Fruit fly (Drosophila melanogaster) whole organism, embryonic: ENCODE data around the gene CG3918.
A peak's percentile ranks its signal among the peaks of the same experiment; 100 is the strongest.

Source experiments
- CG10267 ChIP-seq: fragments of 200-800 bp; sonication (Bioruptor generic); optimal IDR thresholded peaks from 2 replicates; lab custom pipeline; 2018; ENCODE audit warnings: missing biosample characterization, mild to moderate bottlenecking, missing genetic modification characterization, moderate library complexity
- CG10462 ChIP-seq: fragments of 200-800 bp; sonication (Bioruptor generic); optimal IDR thresholded peaks from 2 replicates; lab custom pipeline; 2016; ENCODE audit warnings: missing biosample characterization, missing genetic modification characterization
- CG12071 ChIP-seq: fragments of 200-800 bp; sonication (Bioruptor generic); optimal IDR thresholded peaks from 3 replicates; lab custom pipeline; 2018; ENCODE audit warnings: missing biosample characterization, mild to moderate bottlenecking, missing genetic modification characterization
- CG15479 ChIP-seq: fragments of 200-800 bp; sonication (Bioruptor generic); optimal IDR thresholded peaks from 3 replicates; lab custom pipeline; 2019; ENCODE audit warnings: missing biosample characterization, mild to moderate bottlenecking, missing genetic modification characterization, moderate library complexity
- CG17328 ChIP-seq: fragments of 200-800 bp; sonication (Bioruptor generic); IDR thresholded peaks from 2 replicates; pipeline ENCODE4 v1.3.6; 2022; ENCODE audit warnings: missing biosample characterization, missing genetic modification characterization
- CG17568 ChIP-seq: fragments of 200-800 bp; sonication (Bioruptor generic); optimal IDR thresholded peaks from 2 replicates; lab custom pipeline; 2018; ENCODE audit warnings: missing biosample characterization, mild to moderate bottlenecking, missing genetic modification characterization, moderate library complexity
- CG18476 ChIP-seq: fragments of 200-800 bp; sonication (Bioruptor generic); optimal IDR thresholded peaks from 2 replicates; lab custom pipeline; 2016; ENCODE audit warnings: missing biosample characterization, mild to moderate bottlenecking, missing genetic modification characterization
- CG2202 ChIP-seq: fragments of 200-800 bp; sonication (Bioruptor generic); optimal IDR thresholded peaks from 2 replicates; lab custom pipeline; 2018; ENCODE audit warnings: missing biosample characterization, mild to moderate bottlenecking, missing genetic modification characterization
- CG2712 ChIP-seq: fragments of 200-800 bp; optimal IDR thresholded peaks from 3 replicates; lab custom pipeline; 2019; ENCODE audit warnings: missing biosample characterization, mild to moderate bottlenecking, missing genetic modification characterization, moderate library complexity
- CG2889 ChIP-seq: fragments of 200-800 bp; sonication (Bioruptor generic); IDR thresholded peaks from 3 replicates; pipeline ENCODE4 v1.3.6; 2022; ENCODE audit warnings: missing biosample characterization, missing genetic modification characterization
- CG34224 ChIP-seq: fragments of 200-800 bp; sonication (Bioruptor generic); IDR thresholded peaks from 3 replicates; pipeline ENCODE4 v1.3.6; 2022; ENCODE audit warnings: missing biosample characterization, missing genetic modification characterization; ENCODE audit not compliant: partially characterized antibody
- CG6254 ChIP-seq: fragments of 200-800 bp; sonication (Bioruptor generic); optimal IDR thresholded peaks from 3 replicates; lab custom pipeline; 2017; ENCODE audit warnings: mild to moderate bottlenecking, missing biosample characterization, missing genetic modification reagents, missing genetic modification characterization
- CG6689 ChIP-seq: fragments of 200-800 bp; sonication (Bioruptor generic); IDR thresholded peaks from 2 replicates; pipeline ENCODE4 v1.3.6; 2022; ENCODE audit warnings: missing biosample characterization, missing genetic modification characterization
- CG7556 ChIP-seq: fragments of 200-800 bp; sonication (Bioruptor generic); optimal IDR thresholded peaks from 2 replicates; lab custom pipeline; 2017; ENCODE audit warnings: missing biosample characterization, mild to moderate bottlenecking, missing genetic modification characterization
- CG7839 ChIP-seq: fragments of 200-800 bp; sonication (Bioruptor generic); optimal IDR thresholded peaks from 3 replicates; lab custom pipeline; 2018; ENCODE audit warnings: missing biosample characterization, mild to moderate bottlenecking, missing genetic modification characterization, moderate library complexity
- CG7987 ChIP-seq: fragments of 200-800 bp; sonication (Bioruptor generic); optimal IDR thresholded peaks from 2 replicates; lab custom pipeline; 2018; ENCODE audit warnings: missing biosample characterization, mild to moderate bottlenecking, missing genetic modification characterization, moderate library complexity
- CG9817 ChIP-seq: fragments of 200-800 bp; sonication (Bioruptor generic); optimal IDR thresholded peaks from 2 replicates; lab custom pipeline; 2018; ENCODE audit warnings: missing biosample characterization, mild to moderate bottlenecking, missing genetic modification characterization, moderate library complexity
- CG9932 ChIP-seq: fragments of 200-800 bp; sonication (Bioruptor generic); IDR thresholded peaks from 2 replicates; pipeline ENCODE4 v1.3.6; 2022; ENCODE audit warnings: missing biosample characterization, missing genetic modification characterization
- Deaf1 ChIP-seq: fragments of 200-800 bp; optimal IDR thresholded peaks from 3 replicates; lab custom pipeline; 2019; ENCODE audit warnings: missing biosample characterization, mild to moderate bottlenecking, missing genetic modification characterization, moderate library complexity
- Dip3 ChIP-seq: fragments of 200-800 bp; sonication (Bioruptor generic); optimal IDR thresholded peaks from 3 replicates; lab custom pipeline; 2016; ENCODE audit warnings: missing biosample characterization, missing genetic modification characterization
- Eip74EF ChIP-seq, 2 experiments: fragments of 200-800 bp in 1 of 2; fragments of >200 bp in 1 of 2; sonication (Bioruptor generic) in 1 of 2; optimal IDR thresholded peaks; 2 replicates each; lab custom pipeline; 2017 to 2019; ENCODE audit warnings: missing biosample characterization in 2 of 2, missing genetic modification characterization in 2 of 2, mild to moderate bottlenecking in 1 of 2, moderate library complexity in 1 of 2
- Gug ChIP-seq: fragments of 200-800 bp; sonication (Bioruptor generic); IDR thresholded peaks from 4 replicates; pipeline ENCODE4 v1.3.6; 2022; ENCODE audit warnings: missing biosample characterization, missing genetic modification characterization
- Hr39 ChIP-seq: fragments of >200 bp; optimal IDR thresholded peaks from 2 replicates; lab custom pipeline; 2017
- MESR4 ChIP-seq: fragments of 200-800 bp; sonication (Bioruptor generic); optimal IDR thresholded peaks from 2 replicates; lab custom pipeline; 2018; ENCODE audit warnings: missing biosample characterization, mild to moderate bottlenecking, missing genetic modification characterization, moderate library complexity
- MTF-1 ChIP-seq: fragments of 200-800 bp; sonication (Bioruptor generic); optimal IDR thresholded peaks from 2 replicates; lab custom pipeline; 2018; ENCODE audit warnings: missing biosample characterization, mild to moderate bottlenecking, missing genetic modification characterization, borderline replicate concordance
- Mrtf ChIP-seq: fragments of 200-800 bp; sonication (Bioruptor generic); IDR thresholded peaks from 3 replicates; pipeline ENCODE4 v1.3.6; 2022; ENCODE audit warnings: missing biosample characterization, missing genetic modification characterization
- NK7.1 ChIP-seq: fragments of 200-800 bp; sonication (Bioruptor generic); optimal IDR thresholded peaks from 3 replicates; lab custom pipeline; 2016; ENCODE audit warnings: missing biosample characterization, missing genetic modification characterization
- Oli ChIP-seq: fragments of 200-800 bp; sonication (Bioruptor generic); optimal IDR thresholded peaks from 2 replicates; lab custom pipeline; 2018; ENCODE audit warnings: missing biosample characterization, mild to moderate bottlenecking, missing genetic modification characterization, moderate library complexity
- Optix ChIP-seq: fragments of 200-800 bp; sonication (Bioruptor generic); IDR thresholded peaks from 3 replicates; pipeline ENCODE4 v1.3.6; 2022; ENCODE audit warnings: missing biosample characterization, missing genetic modification characterization
- Ravus ChIP-seq: fragments of 200-800 bp; sonication (Bioruptor generic); IDR thresholded peaks from 2 replicates; pipeline ENCODE4 v1.3.6; 2022; ENCODE audit warnings: missing biosample characterization, missing genetic modification characterization
- Rx ChIP-seq: fragments of 200-800 bp; sonication (Bioruptor generic); IDR thresholded peaks from 2 replicates; pipeline ENCODE4 v1.3.6; 2022; ENCODE audit warnings: missing biosample characterization, missing genetic modification characterization
- bcd ChIP-seq: fragments of 200-800 bp; sonication (Bioruptor generic); optimal IDR thresholded peaks from 2 replicates; lab custom pipeline; 2017; ENCODE audit warnings: missing biosample characterization, mild to moderate bottlenecking, missing genetic modification characterization
- cg ChIP-seq: fragments of 200-800 bp; sonication (Bioruptor generic); optimal IDR thresholded peaks from 3 replicates; lab custom pipeline; 2019; ENCODE audit warnings: missing biosample characterization, mild to moderate bottlenecking, missing genetic modification characterization, moderate library complexity
- chinmo ChIP-seq: fragments of 200-800 bp; sonication (Bioruptor generic); IDR thresholded peaks from 4 replicates; pipeline ENCODE4 v1.3.6; 2022; ENCODE audit warnings: missing biosample characterization, missing genetic modification characterization; ENCODE audit not compliant: partially characterized antibody
- chn ChIP-seq: fragments of 200-800 bp; sonication (Bioruptor generic); optimal IDR thresholded peaks from 2 replicates; lab custom pipeline; 2016; ENCODE audit warnings: missing biosample characterization, missing genetic modification characterization
- fd3F ChIP-seq: fragments of 200-800 bp; sonication (Bioruptor generic); optimal IDR thresholded peaks from 2 replicates; lab custom pipeline; 2018; ENCODE audit warnings: missing biosample characterization, mild to moderate bottlenecking, missing genetic modification characterization, moderate library complexity
- gem ChIP-seq: fragments of 200-800 bp; sonication (Bioruptor generic); optimal IDR thresholded peaks from 2 replicates; lab custom pipeline; 2019; ENCODE audit warnings: missing biosample characterization, mild to moderate bottlenecking, missing genetic modification characterization, moderate library complexity
- gfzf ChIP-seq: fragments of 200-800 bp; sonication (Bioruptor generic); optimal IDR thresholded peaks from 2 replicates; lab custom pipeline; 2016; ENCODE audit warnings: missing biosample characterization, mild to moderate bottlenecking, missing genetic modification characterization, moderate library complexity
- gsb-n ChIP-seq: fragments of 200-800 bp; sonication (Bioruptor generic); optimal IDR thresholded peaks from 3 replicates; lab custom pipeline; 2018; ENCODE audit warnings: missing biosample characterization, mild to moderate bottlenecking, missing genetic modification characterization
- ham ChIP-seq: fragments of 200-800 bp; sonication (Bioruptor generic); IDR thresholded peaks from 2 replicates; pipeline ENCODE4 v1.3.6; 2022; ENCODE audit warnings: missing biosample characterization, missing genetic modification characterization
- inv ChIP-seq: fragments of 200-800 bp; sonication (Bioruptor generic); IDR thresholded peaks from 2 replicates; pipeline ENCODE4 v1.3.6; 2022; ENCODE audit warnings: missing biosample characterization, missing genetic modification characterization; ENCODE audit not compliant: partially characterized antibody
- kah ChIP-seq: fragments of 200-800 bp; sonication (Bioruptor generic); optimal IDR thresholded peaks from 2 replicates; lab custom pipeline; 2018; ENCODE audit warnings: missing biosample characterization, mild to moderate bottlenecking, missing genetic modification characterization
- ken ChIP-seq: fragments of 200-800 bp; sonication (Bioruptor generic); IDR thresholded peaks from 3 replicates; pipeline ENCODE4 v1.3.6; 2022; ENCODE audit warnings: missing biosample characterization, missing genetic modification characterization
- klu ChIP-seq: fragments of 200-800 bp; sonication (Bioruptor generic); IDR thresholded peaks from 2 replicates; pipeline ENCODE4 v1.3.6; 2022; ENCODE audit warnings: missing biosample characterization, missing genetic modification characterization
- nom ChIP-seq: fragments of 200-800 bp; sonication (Bioruptor generic); optimal IDR thresholded peaks from 2 replicates; lab custom pipeline; 2017; ENCODE audit warnings: missing biosample characterization, missing genetic modification characterization, mild to moderate bottlenecking, moderate library complexity, missing genetic modification reagents
- phol ChIP-seq: fragments of 200-800 bp; sonication (Bioruptor generic); optimal IDR thresholded peaks from 3 replicates; lab custom pipeline; 2018; ENCODE audit warnings: missing biosample characterization, mild to moderate bottlenecking, missing genetic modification characterization, moderate library complexity
- salm ChIP-seq: fragments of 200-800 bp; sonication (Bioruptor generic); optimal IDR thresholded peaks from 2 replicates; lab custom pipeline; 2018; ENCODE audit warnings: missing biosample characterization, mild to moderate bottlenecking, missing genetic modification characterization
- sqz ChIP-seq: fragments of 200-800 bp; sonication (Bioruptor generic); optimal IDR thresholded peaks from 3 replicates; lab custom pipeline; 2018; ENCODE audit warnings: missing biosample characterization, mild to moderate bottlenecking, missing genetic modification characterization
- trem ChIP-seq: fragments of 200-800 bp; optimal IDR thresholded peaks from 3 replicates; lab custom pipeline; 2019; ENCODE audit warnings: missing biosample characterization, mild to moderate bottlenecking, missing genetic modification characterization, moderate library complexity
- zfh2 ChIP-seq: fragments of 200-800 bp; sonication (Bioruptor generic); optimal IDR thresholded peaks from 2 replicates; lab custom pipeline; 2016; ENCODE audit warnings: missing biosample characterization, missing genetic modification characterization

CG3918 gene

DNA sequence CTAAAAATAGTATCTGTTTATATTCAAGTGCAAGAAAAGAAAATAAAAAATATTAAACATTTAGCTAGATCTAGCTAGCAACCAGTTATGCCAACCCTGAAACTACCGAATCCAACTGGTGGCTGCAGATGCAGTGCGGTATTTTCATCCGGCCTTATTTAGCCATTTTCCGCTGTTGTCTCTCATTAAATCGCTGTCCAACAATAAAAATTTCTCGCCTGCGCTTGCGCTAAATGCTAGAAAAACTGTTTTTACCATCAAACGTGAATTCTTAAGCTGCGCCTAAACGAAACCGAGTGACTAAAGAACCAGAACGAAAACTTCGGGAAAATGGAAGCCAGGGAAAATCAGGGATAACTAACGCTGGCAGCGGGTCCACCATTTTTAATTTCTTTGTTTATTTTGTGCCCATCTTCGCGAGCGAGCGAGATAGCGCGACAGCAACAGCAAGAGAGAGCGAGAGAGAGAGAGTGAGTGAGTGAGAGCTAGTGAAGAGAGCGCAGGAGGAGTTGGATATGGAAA is 9.6 kb downstream of the CG3918 start, which contains the start of gene dx (continued):
- TF ChIP-seq Oli (no peak), CG15479 (GFP tag; lab: Kevin White, UChicago) (no peak), Deaf1 (tag; lab: Kevin White, UChicago) (no peak), trem (tag; lab: Kevin White, UChicago) (peak; percentile 7), CG17568 (GFP tag; lab: Kevin White, UChicago) (peak; percentile 30), ham (GFP tag; lab: Robert Waterston, UW) (no peak), CG9932 (GFP tag; lab: Robert Waterston, UW) (no peak; the same call in 1 of the 2 replicates), CG10462 (GFP tag; lab: Kevin White, UChicago) (no peak), Eip74EF (GFP tag; optimal IDR thresholded peaks at IDR 0.05; lab: Kevin White, UChicago) (no peak), CG18476 (GFP tag; lab: Kevin White, UChicago) (no peak), Optix (GFP tag; lab: Robert Waterston, UW) (no peak), CG2712 (tag; lab: Kevin White, UChicago) (no peak), salm (tag; lab: Kevin White, UChicago) (no peak), MESR4 (GFP tag; lab: Kevin White, UChicago) (peak; percentile 91), CG7987 (GFP tag; lab: Kevin White, UChicago) (no peak), CG17328 (GFP tag; lab: Robert Waterston, UW) (no peak), phol (tag; lab: Kevin White, UChicago) (peak; percentile 96), sqz (no peak), Mrtf (GFP tag; lab: Robert Waterston, UW) (no peak), NK7.1 (no peak), Gug (GFP tag; lab: Robert Waterston, UW) (no peak), CG2889 (no peak), CG7839 (tag; lab: Kevin White, UChicago) (peak; percentile 0), Hr39 (lab: Kevin White, UChicago) (no peak), fd3F (GFP tag; lab: Kevin White, UChicago) (no peak), CG2202 (tag; lab: Kevin White, UChicago) (no peak), ken (GFP tag; lab: Robert Waterston, UW) (no peak), zfh2 (GFP tag; lab: Kevin White, UChicago) (no peak), CG6254 (GFP tag; lab: Kevin White, UChicago) (no peak), gfzf (GFP tag; lab: Kevin White, UChicago) (peak; percentile 29), nom (GFP tag; lab: Kevin White, UChicago) (peak; percentile 46), CG12071 (GFP tag; lab: Kevin White, UChicago) (no peak), MTF-1 (GFP tag; lab: Kevin White, UChicago) (no peak), CG6689 (no peak), CG34224 (GFP tag; lab: Robert Waterston, UW) (0 out of 3 replicates have a peak, but pooled peaks have one; percentile 41), inv (GFP tag; lab: Robert Waterston, UW) (no peak), CG7556 (GFP tag; lab: Kevin White, UChicago) (no peak), cg (GFP tag; lab: Kevin White, UChicago) (no peak), bcd (GFP tag; lab: Kevin White, UChicago) (no peak), CG9817 (tag; lab: Kevin White, UChicago) (no peak), klu (GFP tag; lab: Robert Waterston, UW) (no peak), chinmo (GFP tag; lab: Robert Waterston, UW) (0 out of 4 replicates have a peak, but pooled peaks have one; percentile 35), kah (GFP tag; lab: Kevin White, UChicago) (peak; percentile 72), Rx (no peak), CG10267 (tag; lab: Kevin White, UChicago) (no peak), chn (GFP tag; lab: Kevin White, UChicago) (no peak), Ravus (GFP tag; lab: Robert Waterston, UW) (no peak), gem (tag; lab: Kevin White, UChicago) (no peak), gsb-n (tag; lab: Kevin White, UChicago) (no peak), Dip3 (GFP tag; lab: Kevin White, UChicago) (no peak)
